Worm (Caenorhabditis elegans) whole organism, mixed stage, embryonic: ENCODE measurements around the gene abu-5.
"Not testable (repeated sequence)": the region's sequence is repeated elsewhere in the genome, so short reads cannot be mapped to it uniquely, and the experiment has no call there.

ENCODE experiments used
- M03D4.4 ChIP-seq: sonication (generic microtip); optimal IDR thresholded peaks from 2 replicates; lab custom pipeline; 2017; ENCODE audit warnings: mild to moderate bottlenecking, missing genetic modification characterization, missing compliant biosample characterization
- bed-3 ChIP-seq: fragments of 200-800 bp; sonication (Bioruptor generic); optimal IDR thresholded peaks from 3 replicates; lab custom pipeline; 2018; ENCODE audit warnings: mild to moderate bottlenecking, missing genetic modification characterization, moderate library complexity, missing compliant biosample characterization
- blmp-1 ChIP-seq: fragments of 150-350 bp; optimal IDR thresholded peaks from 2 replicates; lab custom pipeline; 2014; ENCODE audit warnings: missing biosample characterization, missing genetic modification characterization
- ceh-39 ChIP-seq: fragments of 150-350 bp; optimal IDR thresholded peaks from 2 replicates; lab custom pipeline; 2014; ENCODE audit warnings: missing biosample characterization, missing genetic modification characterization
- ceh-43 ChIP-seq: fragments of 200-800 bp; sonication (Bioruptor generic); optimal IDR thresholded peaks from 2 replicates; lab custom pipeline; 2018; ENCODE audit warnings: mild to moderate bottlenecking, missing genetic modification characterization, moderate library complexity, missing compliant biosample characterization
- ceh-83 ChIP-seq: fragments of 200-800 bp; sonication (Bioruptor generic); optimal IDR thresholded peaks from 2 replicates; lab custom pipeline; 2018; ENCODE audit warnings: mild to moderate bottlenecking, missing genetic modification characterization, missing compliant biosample characterization
- ces-1 ChIP-seq: fragments of 150-350 bp; optimal IDR thresholded peaks from 2 replicates; lab custom pipeline; 2014; ENCODE audit warnings: missing biosample characterization, missing genetic modification reagents, missing genetic modification characterization
- cnd-1 ChIP-seq: fragments of 200-800 bp; sonication (Bioruptor generic); optimal IDR thresholded peaks from 2 replicates; lab custom pipeline; 2018; ENCODE audit warnings: mild to moderate bottlenecking, missing genetic modification characterization, missing compliant biosample characterization
- drap-1 ChIP-seq: fragments of 200-800 bp; sonication (Bioruptor generic); optimal IDR thresholded peaks from 3 replicates; lab custom pipeline; 2018; ENCODE audit warnings: mild to moderate bottlenecking, missing genetic modification characterization, missing compliant biosample characterization
- elt-1 ChIP-seq: sonication (generic microtip); optimal IDR thresholded peaks from 2 replicates; lab custom pipeline; 2017; ENCODE audit warnings: missing genetic modification characterization, mild to moderate bottlenecking, missing compliant biosample characterization, antibody characterized with exemption, moderate library complexity, borderline replicate concordance; ENCODE audit not compliant: insufficient read depth
- elt-3 ChIP-seq: fragments of 150-350 bp; optimal IDR thresholded peaks from 2 replicates; lab custom pipeline; 2014; ENCODE audit warnings: missing biosample characterization, missing genetic modification characterization
- flh-1 ChIP-seq: fragments of 200-800 bp; sonication (Bioruptor generic); optimal IDR thresholded peaks from 2 replicates; lab custom pipeline; 2018; ENCODE audit warnings: mild to moderate bottlenecking, missing genetic modification characterization, moderate library complexity, missing compliant biosample characterization
- hlh-1 ChIP-seq: fragments of 150-350 bp; optimal IDR thresholded peaks from 2 replicates; lab custom pipeline; 2014; ENCODE audit warnings: missing biosample characterization, missing genetic modification reagents, missing genetic modification characterization
- lin-13 ChIP-seq: fragments of 150-350 bp; optimal IDR thresholded peaks from 2 replicates; lab custom pipeline; 2014; ENCODE audit warnings: missing biosample characterization, missing genetic modification characterization
- lin-32 ChIP-seq: fragments of 200-800 bp; sonication (Bioruptor generic); optimal IDR thresholded peaks from 2 replicates; lab custom pipeline; 2018; ENCODE audit warnings: mild to moderate bottlenecking, missing genetic modification characterization, missing compliant biosample characterization
- mab-5 ChIP-seq: fragments of 150-350 bp; optimal IDR thresholded peaks from 2 replicates; lab custom pipeline; 2014; ENCODE audit warnings: missing biosample characterization, missing genetic modification characterization
- mep-1 ChIP-seq: fragments of 150-350 bp; optimal IDR thresholded peaks from 2 replicates; lab custom pipeline; 2017; ENCODE audit warnings: missing biosample characterization, missing genetic modification reagents, missing genetic modification characterization, inconsistent platforms
- mls-2 ChIP-seq: sonication (generic microtip); optimal IDR thresholded peaks from 2 replicates; lab custom pipeline; 2016; ENCODE audit warnings: mild to moderate bottlenecking, missing genetic modification characterization, moderate library complexity, missing compliant biosample characterization
- nhr-12 ChIP-seq: fragments of 150-350 bp; optimal IDR thresholded peaks from 2 replicates; lab custom pipeline; 2014; ENCODE audit warnings: missing biosample characterization, missing genetic modification characterization
- nhr-2 ChIP-seq: fragments of 150-350 bp; optimal IDR thresholded peaks from 2 replicates; lab custom pipeline; 2014; ENCODE audit warnings: missing biosample characterization, missing genetic modification characterization
- nhr-237 ChIP-seq: fragments of 150-350 bp; optimal IDR thresholded peaks from 2 replicates; lab custom pipeline; 2014; ENCODE audit warnings: missing biosample characterization, missing genetic modification characterization
- nhr-28 ChIP-seq: fragments of 150-350 bp; optimal IDR thresholded peaks from 2 replicates; lab custom pipeline; 2014; ENCODE audit warnings: missing biosample characterization, missing genetic modification characterization
- pha-4 ChIP-seq: fragments of 150-350 bp; optimal IDR thresholded peaks from 2 replicates; lab custom pipeline; 2018; ENCODE audit warnings: missing biosample characterization, missing genetic modification reagents, missing genetic modification characterization
- sem-2 ChIP-seq: fragments of 200-800 bp; sonication (Bioruptor generic); optimal IDR thresholded peaks from 2 replicates; lab custom pipeline; 2018; ENCODE audit warnings: mild to moderate bottlenecking, missing genetic modification characterization, missing compliant biosample characterization
- snpc-4 ChIP-seq: fragments of 150-350 bp; optimal IDR thresholded peaks from 2 replicates; lab custom pipeline; 2014; ENCODE audit warnings: missing biosample characterization, missing genetic modification characterization
- sptf-1 ChIP-seq: sonication (generic microtip); optimal IDR thresholded peaks from 2 replicates; lab custom pipeline; 2017; ENCODE audit warnings: mild to moderate bottlenecking, missing genetic modification characterization, moderate library complexity, missing compliant biosample characterization
- tbx-8 ChIP-seq: fragments of 200-800 bp; sonication (Bioruptor generic); optimal IDR thresholded peaks from 2 replicates; lab custom pipeline; 2018; ENCODE audit warnings: mild to moderate bottlenecking, missing genetic modification characterization, moderate library complexity, missing compliant biosample characterization
- unc-120 ChIP-seq: sonication (generic microtip); optimal IDR thresholded peaks from 2 replicates; lab custom pipeline; 2017; ENCODE audit warnings: missing genetic modification characterization, missing compliant biosample characterization; ENCODE audit not compliant: poor library complexity, severe bottlenecking
- unc-39 ChIP-seq: fragments of 150-350 bp; optimal IDR thresholded peaks from 2 replicates; lab custom pipeline; 2014; ENCODE audit warnings: missing biosample characterization, missing genetic modification characterization
- unc-62 ChIP-seq: fragments of 150-350 bp; optimal IDR thresholded peaks from 2 replicates; lab custom pipeline; 2014; ENCODE audit warnings: missing biosample characterization, missing genetic modification reagents, missing genetic modification characterization
- zip-8 ChIP-seq: fragments of 150-350 bp; optimal IDR thresholded peaks from 2 replicates; lab custom pipeline; 2014; ENCODE audit warnings: missing biosample characterization, missing genetic modification characterization
- ztf-11 ChIP-seq: fragments of 150-350 bp; optimal IDR thresholded peaks from 2 replicates; lab custom pipeline; 2014; ENCODE audit warnings: missing biosample characterization, missing genetic modification characterization

The abu-5 gene

DNA sequence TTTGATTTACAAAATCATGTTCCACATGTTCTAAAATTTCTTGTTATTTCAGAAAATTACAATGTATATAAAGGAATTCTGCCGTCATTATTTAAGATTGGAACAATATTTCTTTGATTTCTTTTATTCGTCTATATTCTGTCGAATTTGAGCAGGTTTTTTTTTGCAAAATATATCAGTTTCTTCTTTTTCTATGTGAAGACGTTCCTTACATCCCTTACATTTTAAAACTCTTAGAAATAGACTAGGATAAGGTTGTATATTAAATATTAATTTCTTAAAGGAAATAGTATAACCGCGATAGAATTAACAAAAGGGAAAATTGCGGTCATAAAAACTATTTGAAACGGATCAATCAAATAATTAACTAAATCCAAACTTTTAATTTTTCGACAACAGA lies 1.6 kb upstream of the abu-5 start:
- no peak for TF ChIP-seq sem-2 (GFP tag; lab: Kevin White, UChicago)
- no peak for TF ChIP-seq elt-3
- no peak for TF ChIP-seq tbx-8
- TF ChIP-seq snpc-4 (tag; lab: Kevin White, UChicago) = no peak
- TF ChIP-seq lin-13 (tag; lab: Kevin White, UChicago) = no peak
- TF ChIP-seq flh-1 (GFP tag; lab: Kevin White, UChicago) = no peak
- no peak for TF ChIP-seq M03D4.4 (tag; lab: Kevin White, UChicago)
- TF ChIP-seq sptf-1 (tag; lab: Kevin White, UChicago) = no peak
- no peak for TF ChIP-seq blmp-1 (tag; lab: Kevin White, UChicago)
- TF ChIP-seq nhr-12 (tag; lab: Kevin White, UChicago) = no peak
- no peak for TF ChIP-seq pha-4 (tag; lab: Kevin White, UChicago)
- no peak for TF ChIP-seq mep-1 (tag; lab: Kevin White, UChicago)
- TF ChIP-seq drap-1 (GFP tag; lab: Kevin White, UChicago) = no peak
- TF ChIP-seq ceh-43 (GFP tag; lab: Kevin White, UChicago) = no peak
- TF ChIP-seq, all 35 proteins: peak for 0

DNA sequence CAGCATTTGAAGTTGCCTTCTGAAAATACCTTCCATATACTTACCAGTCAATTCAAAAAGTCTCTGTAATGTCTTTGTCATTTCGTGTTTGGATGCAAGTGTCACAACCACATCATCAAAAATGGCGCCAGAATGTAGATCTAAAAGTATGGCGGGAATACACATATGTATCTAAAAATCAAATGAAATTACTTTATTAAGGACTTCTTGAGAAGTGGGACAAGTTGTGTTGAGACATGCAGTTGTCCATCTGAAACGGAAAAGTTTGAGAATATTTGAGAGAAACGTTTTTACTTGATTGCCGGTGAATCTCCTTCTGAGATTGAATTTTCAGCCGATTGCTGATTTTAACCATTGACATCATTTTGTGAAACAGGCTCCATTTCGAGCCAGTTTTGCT lies 1.5 kb downstream of the abu-5 start:
- TF ChIP-seq elt-3 (no peak), flh-1 (GFP tag; lab: Kevin White, UChicago) (no peak), lin-13 (tag; lab: Kevin White, UChicago) (no peak), lin-32 (GFP tag; lab: Kevin White, UChicago) (no peak), unc-39 (tag; lab: Kevin White, UChicago) (no peak), M03D4.4 (tag; lab: Kevin White, UChicago) (no peak), cnd-1 (tag; lab: Kevin White, UChicago) (no peak), ces-1 (GFP tag; lab: Kevin White, UChicago) (no peak), bed-3 (GFP tag; lab: Kevin White, UChicago) (no peak), blmp-1 (tag; lab: Kevin White, UChicago) (no peak), nhr-2 (no peak), sptf-1 (tag; lab: Kevin White, UChicago) (no peak), nhr-12 (tag; lab: Kevin White, UChicago) (no peak), sem-2 (GFP tag; lab: Kevin White, UChicago) (no peak), tbx-8 (no peak), ceh-43 (GFP tag; lab: Kevin White, UChicago) (no peak)
- TF ChIP-seq, all 35 proteins: peak for 0

- TF ChIP-seq elt-1 (tag; lab: Kevin White, UChicago) (no peak), sem-2 (GFP tag; lab: Kevin White, UChicago) (no peak), unc-120 (no peak), nhr-28 (tag; lab: Kevin White, UChicago) (no peak), M03D4.4 (tag; lab: Kevin White, UChicago) (no peak), flh-1 (GFP tag; lab: Kevin White, UChicago) (no peak), unc-39 (tag; lab: Kevin White, UChicago) (no peak), hlh-1 (tag; lab: Kevin White, UChicago) (no peak), mab-5 (tag; lab: Kevin White, UChicago) (no peak), tbx-8 (no peak), zip-8 (tag; lab: Kevin White, UChicago) (no peak), lin-32 (GFP tag; lab: Kevin White, UChicago) (no peak), mls-2 (tag; lab: Kevin White, UChicago) (no peak), nhr-2 (no peak), lin-13 (tag; lab: Kevin White, UChicago) (no peak), ceh-43 (GFP tag; lab: Kevin White, UChicago) (no peak), ceh-83 (GFP tag; lab: Kevin White, UChicago) (no peak), blmp-1 (tag; lab: Kevin White, UChicago) (no peak)
These were observed 2.6 kb downstream of the abu-5 start for ce11 chrIV:15593078-15593477.

DNA sequence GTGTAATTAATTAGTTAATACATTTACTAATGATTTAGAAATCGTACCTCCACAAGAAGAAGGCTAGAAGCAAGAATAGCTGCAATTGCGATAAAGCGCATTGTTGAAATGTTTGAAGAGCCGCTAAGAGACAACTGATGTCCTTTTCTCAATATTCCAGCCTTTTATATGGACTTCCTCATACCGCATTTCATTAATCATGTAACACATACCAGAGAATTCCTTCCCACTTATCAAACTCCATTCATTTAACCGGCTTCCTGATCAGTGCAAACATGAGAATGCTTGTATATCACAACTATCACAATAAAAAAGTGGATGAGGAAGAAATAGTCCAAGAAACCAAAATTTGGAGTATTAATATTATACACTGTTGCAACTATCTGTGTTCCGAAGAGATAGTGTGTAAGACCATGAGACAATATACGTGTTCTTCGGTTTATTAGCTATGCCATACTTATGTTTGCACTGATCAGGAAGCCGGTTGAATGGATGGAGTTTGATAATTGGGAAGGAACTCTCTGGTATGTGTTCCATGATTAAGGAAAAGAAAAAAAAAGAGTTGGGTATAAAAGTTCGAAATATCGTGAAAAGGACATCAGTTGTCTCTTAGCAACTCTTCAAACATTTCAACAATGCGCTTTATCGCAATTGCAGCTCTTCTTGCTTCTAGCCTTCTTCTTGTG lies 4.6 kb downstream of the abu-5 start, which contains the start of the genes pqn-78 and pqn-79:
TSS of gene pqn-78 (minus strand) at position 101 of the 686 bp plus-strand sequence.
TSS of gene pqn-79 (plus strand) at position 636 of the 686 bp plus-strand sequence.
- TF ChIP-seq mep-1, hlh-1, nhr-12 (tag; lab: Kevin White, UChicago): not testable (repeated sequence)

ce11 chrIV:15604194-15604593 lies 13.7 kb downstream of the abu-5 start:
- no peak for TF ChIP-seq nhr-2
- no peak for TF ChIP-seq pha-4 (tag; lab: Kevin White, UChicago)
- TF ChIP-seq unc-62 (GFP tag; lab: Kevin White, UChicago) = no peak
- no peak for TF ChIP-seq bed-3 (GFP tag; lab: Kevin White, UChicago)
- TF ChIP-seq unc-39 (tag; lab: Kevin White, UChicago) = no peak
- TF ChIP-seq ceh-39 = no peak
- no peak for TF ChIP-seq elt-1 (tag; lab: Kevin White, UChicago)
- TF ChIP-seq ztf-11 (tag; lab: Kevin White, UChicago) = no peak
- no peak for TF ChIP-seq ceh-83 (GFP tag; lab: Kevin White, UChicago)
- TF ChIP-seq blmp-1 (tag; lab: Kevin White, UChicago) = no peak
- TF ChIP-seq nhr-237 = no peak
- no peak for TF ChIP-seq ces-1 (GFP tag; lab: Kevin White, UChicago)
